Worm (Caenorhabditis elegans) whole organism, L4/young adult: Measurements from ENCODE around the gene K06H6.2.

Source experiments
- dao-5 ChIP-seq: sonication (generic microtip); optimal IDR thresholded peaks from 2 replicates; lab custom pipeline; 2016; ENCODE audit warnings: missing genotype, missing genetic modification characterization, moderate library complexity, missing compliant biosample characterization
- him-1 ChIP-seq: sonication (generic microtip); optimal IDR thresholded peaks from 2 replicates; lab custom pipeline; 2016; ENCODE audit warnings: missing genotype, missing genetic modification reagents, missing genetic modification characterization, missing compliant biosample characterization

DNA sequence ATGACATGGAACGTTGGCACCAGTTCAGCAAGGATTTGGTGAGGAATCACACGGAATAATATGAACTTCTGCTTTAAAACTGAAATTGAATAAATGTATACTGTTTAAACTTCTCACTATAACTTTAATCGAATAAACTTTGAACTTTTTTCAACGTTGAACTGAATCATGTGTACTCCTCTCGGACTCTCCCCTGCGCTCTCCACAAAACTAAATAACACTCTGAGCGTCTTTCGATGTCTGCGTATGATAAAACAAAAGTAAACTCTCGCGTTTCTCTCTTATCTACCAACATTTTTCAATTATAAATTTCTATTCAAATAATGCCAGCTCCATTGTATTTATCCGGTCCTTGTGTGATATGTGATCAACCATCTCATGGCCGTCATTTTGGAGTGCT lies 46.3 kb downstream of the K06H6.2 start:
- TF ChIP-seq dao-5 (tag; lab: Kevin White, UChicago): no peak
- TF ChIP-seq him-1: no peak
